Worm (Caenorhabditis elegans) whole organism, L1 larva: ENCODE data around the gene E02C12.8.

ENCODE experiments used
- C04F5.9 ChIP-seq: sonication (generic microtip); optimal IDR thresholded peaks from 2 replicates; lab custom pipeline; 2016; ENCODE audit warnings: missing genetic modification characterization, missing compliant biosample characterization
- C16A3.4 ChIP-seq: fragments of 150-350 bp; optimal IDR thresholded peaks from 2 replicates; lab custom pipeline; 2014; ENCODE audit warnings: missing biosample characterization, missing genetic modification characterization
- F16B12.6 ChIP-seq: fragments of 150-350 bp; optimal IDR thresholded peaks from 2 replicates; lab custom pipeline; 2014; ENCODE audit warnings: missing biosample characterization, missing genetic modification characterization
- aha-1 ChIP-seq: fragments of 150-350 bp; optimal IDR thresholded peaks from 2 replicates; lab custom pipeline; 2014; ENCODE audit warnings: missing biosample characterization, missing genetic modification characterization
- alr-1 ChIP-seq: fragments of 200-800 bp; sonication (Bioruptor generic); optimal IDR thresholded peaks from 2 replicates; lab custom pipeline; 2018; ENCODE audit warnings: borderline replicate concordance, mild to moderate bottlenecking, missing genetic modification characterization, missing compliant biosample characterization
- aly-2 ChIP-seq: fragments of 150-350 bp; optimal IDR thresholded peaks from 2 replicates; lab custom pipeline; 2014; ENCODE audit warnings: missing biosample characterization, missing genetic modification characterization
- dsc-1 ChIP-seq: sonication (generic microtip); optimal IDR thresholded peaks from 2 replicates; lab custom pipeline; 2016; ENCODE audit warnings: mild to moderate bottlenecking, missing genetic modification characterization, missing compliant biosample characterization
- efl-1 ChIP-seq, 4 experiments: fragments of 150-350 bp; optimal IDR thresholded peaks in 3 of 4; peaks in 1 of 4; 1 replicate in 1 of 4; 2 replicates in 3 of 4; lab custom pipeline; 2014; ENCODE audit warnings: missing biosample characterization in 2 of 4, missing genetic modification characterization in 2 of 4, missing genetic modification reagents in 2 of 4
- efl-3 ChIP-seq: fragments of 200-800 bp; sonication (Bioruptor generic); optimal IDR thresholded peaks from 2 replicates; lab custom pipeline; 2018; ENCODE audit warnings: mild to moderate bottlenecking, missing genetic modification characterization, missing compliant biosample characterization
- egl-13 ChIP-seq: sonication (generic microtip); optimal IDR thresholded peaks from 2 replicates; lab custom pipeline; 2016; ENCODE audit warnings: missing genotype, missing genetic modification reagents, missing genetic modification characterization, missing compliant biosample characterization
- fkh-4 ChIP-seq: sonication (generic microtip); optimal IDR thresholded peaks from 2 replicates; lab custom pipeline; 2016; ENCODE audit warnings: missing compliant biosample characterization, missing genetic modification characterization, borderline replicate concordance
- fkh-8 ChIP-seq: sonication (generic microtip); optimal IDR thresholded peaks from 2 replicates; lab custom pipeline; 2016; ENCODE audit warnings: mild to moderate bottlenecking, missing genetic modification characterization, missing compliant biosample characterization
- fos-1 ChIP-seq: fragments of 150-350 bp; optimal IDR thresholded peaks from 2 replicates; lab custom pipeline; 2014; ENCODE audit warnings: missing biosample characterization, missing genetic modification characterization
- grh-1 ChIP-seq: fragments of 200-800 bp; sonication (Bioruptor generic); IDR thresholded peaks from 2 replicates; pipeline ENCODE4 v1.3.6; 2022; ENCODE audit warnings: missing genetic modification reagents, missing genetic modification characterization, missing compliant biosample characterization
- isw-1 ChIP-seq: fragments of 200-800 bp; sonication (Bioruptor generic); IDR thresholded peaks from 2 replicates; pipeline ENCODE4 v1.3.6; 2022; ENCODE audit warnings: missing genetic modification characterization, missing compliant biosample characterization
- jun-1 ChIP-seq: fragments of 150-350 bp; optimal IDR thresholded peaks from 2 replicates; lab custom pipeline; 2014; ENCODE audit warnings: missing biosample characterization, missing genetic modification reagents, missing genetic modification characterization
- lin-35 ChIP-seq, 2 experiments: fragments of 150-350 bp; optimal IDR thresholded peaks; 2 replicates each; lab custom pipeline; 2014; ENCODE audit warnings: missing biosample characterization in 2 of 2, missing genetic modification characterization in 2 of 2, missing genetic modification reagents in 2 of 2
- lir-3 ChIP-seq: sonication (generic microtip); optimal IDR thresholded peaks from 2 replicates; lab custom pipeline; 2016; ENCODE audit warnings: mild to moderate bottlenecking, missing genetic modification characterization, moderate library complexity, missing compliant biosample characterization; ENCODE audit not compliant: poor library complexity
- lsy-2 ChIP-seq, 2 experiments: fragments of 150-350 bp; optimal IDR thresholded peaks; 2 replicates each; lab custom pipeline; 2014; ENCODE audit warnings: missing biosample characterization in 2 of 2, missing genetic modification characterization in 2 of 2
- mdl-1 ChIP-seq, 2 experiments: fragments of 150-350 bp; optimal IDR thresholded peaks; 2 replicates each; lab custom pipeline; 2014 to 2017; ENCODE audit warnings: missing biosample characterization in 2 of 2, missing genetic modification characterization in 2 of 2, inconsistent platforms in 1 of 2
- mef-2 ChIP-seq: fragments of 150-350 bp; optimal IDR thresholded peaks from 2 replicates; lab custom pipeline; 2014; ENCODE audit warnings: missing biosample characterization, missing genetic modification characterization
- mep-1 ChIP-seq: fragments of 150-350 bp; optimal IDR thresholded peaks from 2 replicates; lab custom pipeline; 2014; ENCODE audit warnings: missing biosample characterization, missing genetic modification characterization
- nhr-19 ChIP-seq: fragments of 200-800 bp; sonication (Bioruptor generic); conservative IDR thresholded peaks from 2 replicates; pipeline ENCODE4 v1.3.6; 2022; ENCODE audit warnings: missing genetic modification characterization, missing compliant biosample characterization
- nhr-20 ChIP-seq: sonication (generic microtip); optimal IDR thresholded peaks from 2 replicates; lab custom pipeline; 2016; ENCODE audit warnings: mild to moderate bottlenecking, missing genetic modification characterization, missing compliant biosample characterization
- nhr-28 ChIP-seq: fragments of 150-350 bp; optimal IDR thresholded peaks from 2 replicates; lab custom pipeline; 2014; ENCODE audit warnings: missing biosample characterization, missing genetic modification characterization
- nhr-47 ChIP-seq: sonication (generic microtip); optimal IDR thresholded peaks from 2 replicates; lab custom pipeline; 2016; ENCODE audit warnings: mild to moderate bottlenecking, missing genetic modification characterization, moderate library complexity, missing compliant biosample characterization
- nhr-76 ChIP-seq: sonication (generic microtip); optimal IDR thresholded peaks from 2 replicates; lab custom pipeline; 2017; ENCODE audit warnings: missing biosample characterization, missing genetic modification characterization
- nhr-77 ChIP-seq: fragments of 150-350 bp; optimal IDR thresholded peaks from 2 replicates; lab custom pipeline; 2014; ENCODE audit warnings: missing biosample characterization, missing genetic modification characterization
- nhr-84 ChIP-seq: sonication (generic microtip); optimal IDR thresholded peaks from 2 replicates; lab custom pipeline; 2017; ENCODE audit warnings: missing biosample characterization, missing genetic modification characterization
- nhr-85 ChIP-seq: sonication (generic microtip); peaks from one replicate; lab custom pipeline; 2016; ENCODE audit warnings: missing genetic modification characterization, inconsistent platforms, missing compliant biosample characterization
- pax-3 ChIP-seq: fragments of 200-800 bp; sonication (Bioruptor generic); optimal IDR thresholded peaks from 2 replicates; lab custom pipeline; 2018; ENCODE audit warnings: mild to moderate bottlenecking, missing genetic modification characterization, moderate library complexity, missing compliant biosample characterization
- rnt-1 ChIP-seq: sonication (generic microtip); optimal IDR thresholded peaks from 2 replicates; lab custom pipeline; 2016; ENCODE audit warnings: mild to moderate bottlenecking, missing genetic modification characterization, moderate library complexity, missing compliant biosample characterization
- skn-1 ChIP-seq: fragments of 150-350 bp; optimal IDR thresholded peaks from 2 replicates; lab custom pipeline; 2014; ENCODE audit warnings: missing biosample characterization, missing genetic modification characterization
- snpc-4 ChIP-seq: fragments of 150-350 bp; optimal IDR thresholded peaks from 2 replicates; lab custom pipeline; 2014; ENCODE audit warnings: missing biosample characterization, missing genetic modification characterization
- sox-4 ChIP-seq: sonication (generic microtip); optimal IDR thresholded peaks from 2 replicates; lab custom pipeline; 2016; ENCODE audit warnings: missing genetic modification characterization, missing compliant biosample characterization
- swsn-7 ChIP-seq: sonication (generic microtip); optimal IDR thresholded peaks from 2 replicates; lab custom pipeline; 2016; ENCODE audit warnings: missing genetic modification characterization, missing compliant biosample characterization
- tlp-1 ChIP-seq: fragments of 150-350 bp; optimal IDR thresholded peaks from 2 replicates; lab custom pipeline; 2014; ENCODE audit warnings: missing biosample characterization, missing genetic modification characterization
- zip-4 ChIP-seq: fragments of 200-800 bp; sonication (Bioruptor generic); optimal IDR thresholded peaks from 2 replicates; lab custom pipeline; 2018; ENCODE audit warnings: mild to moderate bottlenecking, missing genetic modification characterization, moderate library complexity, missing compliant biosample characterization
- ztf-11 ChIP-seq, 2 experiments: sonication (generic microtip); optimal IDR thresholded peaks; 2 replicates each; lab custom pipeline; 2016 to 2017; ENCODE audit warnings: missing genetic modification characterization in 2 of 2, missing biosample characterization in 1 of 2, missing compliant biosample characterization in 1 of 2

The E02C12.8 gene

ce11 chrV:9343629-9344624 lies 29.5 kb downstream of the E02C12.8 start, which contains the start of gene tos-1 (continued):
- TF ChIP-seq F16B12.6 (tag; lab: Kevin White, UChicago) (no peak), C16A3.4 (tag; lab: Kevin White, UChicago) (peak; percentile 97), nhr-28 (tag; lab: Kevin White, UChicago) (peak; percentile 72), fkh-8 (tag; lab: Kevin White, UChicago) (peak; percentile 100), grh-1 (GFP tag; lab: Robert Waterston, UW) (peak; percentile 99), sox-4 (tag; lab: Kevin White, UChicago) (peak; percentile 97), snpc-4 (tag; lab: Kevin White, UChicago) (peak; percentile 73), C04F5.9 (tag; lab: Kevin White, UChicago) (peak; percentile 89)
- TF ChIP-seq, all 84 proteins: peak for 76

ce11 chrV:9342965-9343628 lies 30.3 kb downstream of the E02C12.8 start:
- no peak for TF ChIP-seq ztf-11 (tag; optimal IDR thresholded peaks at IDR 0.05; lab: Kevin White, UChicago)
- no peak for TF ChIP-seq lsy-2 (tag; optimal IDR thresholded peaks at IDR 0.05; lab: Kevin White, UChicago)
- TF ChIP-seq nhr-84 (tag; lab: Kevin White, UChicago), result no peak
- no peak for TF ChIP-seq skn-1 (tag; lab: Kevin White, UChicago)
- TF ChIP-seq aha-1 (tag; lab: Kevin White, UChicago), result no peak
- TF ChIP-seq dsc-1, result no peak
- no peak for TF ChIP-seq tlp-1 (tag; lab: Kevin White, UChicago)
- no peak for TF ChIP-seq mep-1 (tag; lab: Kevin White, UChicago)
- TF ChIP-seq nhr-47, result no peak
- no peak for TF ChIP-seq nhr-20 (tag; lab: Kevin White, UChicago)
- no peak for TF ChIP-seq nhr-77 (tag; lab: Kevin White, UChicago)
- TF ChIP-seq isw-1 (GFP tag; lab: Robert Waterston, UW), result peak; percentile 14; the same call in 1 of the 2 replicates
- no peak for TF ChIP-seq lir-3 (tag; lab: Kevin White, UChicago)
- TF ChIP-seq egl-13 (tag; lab: Kevin White, UChicago), result no peak
- TF ChIP-seq swsn-7 (tag; lab: Kevin White, UChicago), result no peak
- TF ChIP-seq zip-4 (GFP tag; lab: Kevin White, UChicago), result no peak
- no peak for TF ChIP-seq aly-2 (tag; lab: Kevin White, UChicago)
- TF ChIP-seq jun-1, result no peak
- TF ChIP-seq fos-1 (tag; lab: Kevin White, UChicago), result no peak
- no peak for TF ChIP-seq pax-3 (tag; lab: Kevin White, UChicago)
- no peak for TF ChIP-seq rnt-1 (tag; lab: Kevin White, UChicago)
- TF ChIP-seq nhr-85, result peak; percentile 20
- no peak for TF ChIP-seq mef-2 (tag; lab: Kevin White, UChicago)
- TF ChIP-seq nhr-19 (GFP tag; lab: Robert Waterston, UW), result 0 out of 2 replicates have a peak, but pooled peaks have one; percentile 25
- TF ChIP-seq nhr-76 (tag; lab: Kevin White, UChicago), result no peak
- no peak for TF ChIP-seq efl-1 (optimal IDR thresholded peaks at IDR 0.05; lab: Kevin White, UChicago)
- TF ChIP-seq efl-1 (GFP tag; optimal IDR thresholded peaks at IDR 0.05 in 1 of 2; lab: Kevin White, UChicago), result peak in 1 of 2 experiments; percentile 93
- no peak for TF ChIP-seq alr-1 (tag; lab: Kevin White, UChicago)
- TF ChIP-seq fkh-4 (tag; lab: Kevin White, UChicago), result no peak
- no peak for TF ChIP-seq efl-3 (GFP tag; lab: Kevin White, UChicago)
- TF ChIP-seq mdl-1 (tag; optimal IDR thresholded peaks at IDR 0.05; lab: Kevin White, UChicago), result no peak
- no peak for TF ChIP-seq lin-35 (GFP tag; optimal IDR thresholded peaks at IDR 0.05; lab: Kevin White, UChicago)
